Fruit fly (Drosophila melanogaster) whole organism: Measurements from ENCODE around the gene FoxK.

Source experiments
- CG8478 ChIP-seq: fragments of >200 bp; optimal IDR thresholded peaks from 2 replicates; lab custom pipeline; 2018; ENCODE audit warnings: inconsistent platforms
- Dll ChIP-seq: fragments of >200 bp; optimal IDR thresholded peaks from 2 replicates; lab custom pipeline; 2017
- EcR ChIP-seq, 2 experiments: fragments of >200 bp; optimal IDR thresholded peaks; 2 replicates each; lab custom pipeline; 2017; ENCODE audit warnings: missing biosample characterization in 2 of 2, missing genetic modification characterization in 2 of 2, missing genetic modification reagents in 2 of 2
- pan ChIP-seq: fragments of >200 bp; optimal IDR thresholded peaks from 2 replicates; lab custom pipeline; 2017
- psq ChIP-seq: fragments of >200 bp; optimal IDR thresholded peaks from 2 replicates; lab custom pipeline; 2017
- usp ChIP-seq: fragments of >200 bp; optimal IDR thresholded peaks from 2 replicates; lab custom pipeline; 2017; ENCODE audit warnings: missing biosample characterization, missing genetic modification characterization, mixed read lengths

Gene FoxK

dm6 chr3L:11071057-11071456 lies 49.5 kb downstream of the FoxK start:
- TF ChIP-seq EcR (GFP tag; optimal IDR thresholded peaks at IDR 0.05; lab: Kevin White, UChicago) (no peak), usp (no peak), pan (no peak), CG8478 (no peak), Dll (lab: Kevin White, UChicago) (no peak), psq (no peak)

- TF ChIP-seq EcR (GFP tag; optimal IDR thresholded peaks at IDR 0.05; lab: Kevin White, UChicago) (no peak), pan (no peak), Dll (lab: Kevin White, UChicago) (no peak), psq (no peak), CG8478 (no peak), usp (no peak)
Measured at dm6 chr3L:11070372-11070854, 50.2 kb downstream of the FoxK start, which contains the start of gene Mocs1. Mocs1 (plus strand) TSS chr3L:11070526.

dm6 chr3L:11069764-11070163 lies 50.8 kb downstream of the FoxK start, which contains the start of gene CG6310:
CG6310 (minus strand) TSS chr3L:11069864.
- no peak for TF ChIP-seq Dll (lab: Kevin White, UChicago)
- TF ChIP-seq pan: no peak
- no peak for TF ChIP-seq CG8478
- TF ChIP-seq EcR (GFP tag; optimal IDR thresholded peaks at IDR 0.05; lab: Kevin White, UChicago): no peak
- no peak for TF ChIP-seq psq
- no peak for TF ChIP-seq usp

- TF ChIP-seq CG8478: no peak
- TF ChIP-seq usp: no peak
- no peak for TF ChIP-seq psq
- no peak for TF ChIP-seq EcR (GFP tag; optimal IDR thresholded peaks at IDR 0.05; lab: Kevin White, UChicago)
- TF ChIP-seq Dll (lab: Kevin White, UChicago): no peak
Measured at dm6 chr3L:11065850-11066249, 54.7 kb downstream of the FoxK start.

- TF ChIP-seq CG8478: no peak
- TF ChIP-seq EcR (GFP tag; optimal IDR thresholded peaks at IDR 0.05; lab: Kevin White, UChicago): no peak
- TF ChIP-seq psq: no peak
- no peak for TF ChIP-seq Dll (lab: Kevin White, UChicago)
- no peak for TF ChIP-seq pan
- no peak for TF ChIP-seq usp
Measured at dm6 chr3L:11064689-11065088, 55.9 kb downstream of the FoxK start, which contains the start of the genes CG32075, CG45101 and SuUR. CG32075 (minus strand) TSS chr3L:11064941. CG45101 (plus strand) TSS chr3L:11064991. SuUR (plus strand) TSS chr3L:11064991.
